Fruit fly (Drosophila melanogaster) whole organism, embryonic: ENCODE data around the gene CG33939.
A peak's percentile ranks its signal among the peaks of the same experiment; 100 is the strongest.

Experiments
- Antp ChIP-seq: fragments of 200-800 bp; sonication (Bioruptor generic); optimal IDR thresholded peaks from 3 replicates; lab custom pipeline; 2016; ENCODE audit warnings: missing biosample characterization, missing genetic modification characterization
- C15 ChIP-seq: fragments of 200-800 bp; sonication (Bioruptor generic); IDR thresholded peaks from 3 replicates; pipeline ENCODE4 v1.3.6; 2022; ENCODE audit warnings: missing biosample characterization, missing genetic modification characterization
- CG10462 ChIP-seq: fragments of 200-800 bp; sonication (Bioruptor generic); optimal IDR thresholded peaks from 2 replicates; lab custom pipeline; 2016; ENCODE audit warnings: missing biosample characterization, missing genetic modification characterization
- CG11456 ChIP-seq: fragments of 200-800 bp; sonication (Bioruptor generic); IDR thresholded peaks from 3 replicates; pipeline ENCODE4 v1.3.6; 2022; ENCODE audit warnings: missing biosample characterization, missing genetic modification characterization
- CG11560 ChIP-seq: fragments of 200-800 bp; sonication (Bioruptor generic); IDR thresholded peaks from 3 replicates; pipeline ENCODE4 v1.3.6; 2022; ENCODE audit warnings: missing biosample characterization, missing genetic modification characterization
- CG13296 ChIP-seq: fragments of 200-800 bp; sonication (Bioruptor generic); optimal IDR thresholded peaks from 3 replicates; lab custom pipeline; 2018; ENCODE audit warnings: missing biosample characterization, mild to moderate bottlenecking, missing genetic modification characterization
- CG14014 ChIP-seq: fragments of 200-800 bp; sonication (Bioruptor generic); IDR thresholded peaks from 2 replicates; pipeline ENCODE4 v1.3.6; 2022; ENCODE audit warnings: missing biosample characterization, missing genetic modification characterization
- CG17186 ChIP-seq: fragments of 200-800 bp; sonication (Bioruptor generic); optimal IDR thresholded peaks from 3 replicates; lab custom pipeline; 2017; ENCODE audit warnings: missing biosample characterization, missing genetic modification reagents, missing genetic modification characterization
- CG18764 ChIP-seq: fragments of 200-800 bp; sonication (Bioruptor generic); optimal IDR thresholded peaks from 3 replicates; lab custom pipeline; 2016; ENCODE audit warnings: missing biosample characterization, missing genetic modification characterization
- CG31388 ChIP-seq: fragments of 200-800 bp; sonication (Bioruptor generic); optimal IDR thresholded peaks from 2 replicates; lab custom pipeline; 2016; ENCODE audit warnings: missing biosample characterization, missing genetic modification characterization
- CG32767 ChIP-seq: fragments of 200-800 bp; sonication (Bioruptor generic); IDR thresholded peaks from 2 replicates; pipeline ENCODE4 v1.3.6; 2022; ENCODE audit warnings: missing biosample characterization, missing genetic modification characterization
- CG3726 ChIP-seq: fragments of 200-800 bp; sonication (Bioruptor generic); IDR thresholded peaks from 3 replicates; pipeline ENCODE4, ENCODE4 v1.3.6; 2022; ENCODE audit warnings: missing biosample characterization, missing genetic modification characterization
- CG4730 ChIP-seq: fragments of 200-800 bp; sonication (Bioruptor generic); IDR thresholded peaks from 2 replicates; pipeline ENCODE4 v1.3.6; 2022; ENCODE audit warnings: missing biosample characterization, missing genetic modification characterization
- CG7987 ChIP-seq: fragments of 200-800 bp; sonication (Bioruptor generic); optimal IDR thresholded peaks from 2 replicates; lab custom pipeline; 2018; ENCODE audit warnings: missing biosample characterization, mild to moderate bottlenecking, missing genetic modification characterization, moderate library complexity
- CG8478 ChIP-seq: fragments of >200 bp; optimal IDR thresholded peaks from 2 replicates; lab custom pipeline; 2018
- D19B ChIP-seq: fragments of 200-800 bp; sonication (Bioruptor generic); optimal IDR thresholded peaks from 2 replicates; lab custom pipeline; 2017; ENCODE audit warnings: missing biosample characterization, mild to moderate bottlenecking, missing genetic modification characterization
- Drgx ChIP-seq: fragments of 200-800 bp; sonication (Bioruptor generic); IDR thresholded peaks from 2 replicates; pipeline ENCODE4 v1.3.6; 2022; ENCODE audit warnings: missing biosample characterization, missing genetic modification characterization
- HHEX ChIP-seq: fragments of 200-800 bp; sonication (Bioruptor generic); optimal IDR thresholded peaks from 3 replicates; lab custom pipeline; 2017; ENCODE audit warnings: missing biosample characterization, mild to moderate bottlenecking, missing genetic modification characterization, missing genetic modification reagents
- Hand ChIP-seq: fragments of 200-800 bp; sonication (Bioruptor generic); optimal IDR thresholded peaks from 2 replicates; lab custom pipeline; 2017; ENCODE audit warnings: mild to moderate bottlenecking, missing biosample characterization, missing genetic modification reagents, missing genetic modification characterization
- Hey ChIP-seq: fragments of 200-800 bp; sonication (Bioruptor generic); optimal IDR thresholded peaks from 3 replicates; lab custom pipeline; 2018; ENCODE audit warnings: missing biosample characterization, mild to moderate bottlenecking, missing genetic modification characterization
- Hmr ChIP-seq: fragments of 200-800 bp; sonication (Bioruptor generic); optimal IDR thresholded peaks from 3 replicates; lab custom pipeline; 2017; ENCODE audit warnings: mild to moderate bottlenecking, missing biosample characterization, missing genetic modification reagents, missing genetic modification characterization
- Hsf ChIP-seq: fragments of 200-800 bp; sonication (Bioruptor generic); optimal IDR thresholded peaks from 3 replicates; lab custom pipeline; 2016; ENCODE audit warnings: missing biosample characterization, missing genetic modification characterization
- Med ChIP-seq: fragments of 200-800 bp; sonication (Bioruptor generic); peaks from one replicate; lab custom pipeline; 2016; ENCODE audit warnings: missing biosample characterization, missing genetic modification characterization, mild to moderate bottlenecking, inconsistent platforms, moderate library complexity
- NC2β ChIP-seq: fragments of 200-800 bp; sonication (Bioruptor generic); optimal IDR thresholded peaks from 2 replicates; lab custom pipeline; 2016; ENCODE audit warnings: missing biosample characterization, missing genetic modification characterization
- NK7.1 ChIP-seq: fragments of 200-800 bp; sonication (Bioruptor generic); optimal IDR thresholded peaks from 3 replicates; lab custom pipeline; 2016; ENCODE audit warnings: missing biosample characterization, missing genetic modification characterization
- NfI ChIP-seq: fragments of 200-800 bp; sonication (Bioruptor generic); optimal IDR thresholded peaks from 3 replicates; lab custom pipeline; 2018; ENCODE audit warnings: missing biosample characterization, mild to moderate bottlenecking, missing genetic modification characterization, moderate library complexity
- PHDP ChIP-seq: fragments of 200-800 bp; sonication (Bioruptor generic); optimal IDR thresholded peaks from 3 replicates; lab custom pipeline; 2018; ENCODE audit warnings: missing biosample characterization, mild to moderate bottlenecking, missing genetic modification characterization, moderate library complexity
- Ssrp ChIP-seq: fragments of 200-800 bp; sonication (Bioruptor generic); optimal IDR thresholded peaks from 2 replicates; lab custom pipeline; 2018; ENCODE audit warnings: missing biosample characterization, mild to moderate bottlenecking, missing genetic modification characterization, moderate library complexity
- Stat92E ChIP-seq, 3 experiments: fragments of >200 bp in 2 of 3; fragments of 200-800 bp in 1 of 3; sonication (Bioruptor generic) in 1 of 3; optimal IDR thresholded peaks; 2 replicates each; lab custom pipeline; 2017 to 2019; ENCODE audit warnings: missing biosample characterization in 3 of 3, missing genetic modification characterization in 3 of 3, mild to moderate bottlenecking in 1 of 3, moderate library complexity in 1 of 3
- TFAM ChIP-seq: fragments of 200-800 bp; sonication (Bioruptor generic); optimal IDR thresholded peaks from 2 replicates; lab custom pipeline; 2017; ENCODE audit warnings: missing biosample characterization, missing genetic modification characterization, inconsistent platforms
- Taf1 ChIP-seq: fragments of 200-800 bp; sonication (Bioruptor generic); IDR thresholded peaks from 2 replicates; pipeline ENCODE4 v1.3.6; 2022; ENCODE audit warnings: missing biosample characterization, missing genetic modification characterization
- YL-1 ChIP-seq: fragments of 200-800 bp; sonication (Bioruptor generic); optimal IDR thresholded peaks from 3 replicates; lab custom pipeline; 2017; ENCODE audit warnings: missing biosample characterization, mild to moderate bottlenecking, missing genetic modification characterization
- aop ChIP-seq: fragments of 200-800 bp; sonication (Bioruptor generic); IDR thresholded peaks from 2 replicates; pipeline ENCODE4 v1.3.6; 2022; ENCODE audit warnings: missing biosample characterization, missing genetic modification characterization
- bbx ChIP-seq: fragments of 200-800 bp; sonication (Bioruptor generic); IDR thresholded peaks from 2 replicates; pipeline ENCODE4 v1.3.6; 2022; ENCODE audit warnings: missing biosample characterization, missing genetic modification characterization; ENCODE audit not compliant: partially characterized antibody
- br ChIP-seq: fragments of >200 bp; optimal IDR thresholded peaks from 2 replicates; lab custom pipeline; 2017
- bsh ChIP-seq, 2 experiments: fragments of 200-800 bp; sonication (Bioruptor generic); optimal IDR thresholded peaks; 2 replicates each; lab custom pipeline; 2017 to 2018; ENCODE audit warnings: mild to moderate bottlenecking in 2 of 2, missing biosample characterization in 2 of 2, missing genetic modification characterization in 2 of 2, moderate library complexity in 1 of 2
- cwo ChIP-seq: fragments of 200-800 bp; sonication (Bioruptor generic); optimal IDR thresholded peaks from 3 replicates; lab custom pipeline; 2017; ENCODE audit warnings: missing biosample characterization, missing genetic modification characterization, mild to moderate bottlenecking, moderate library complexity, missing genetic modification reagents
- danr ChIP-seq: fragments of 200-800 bp; sonication (Bioruptor generic); IDR thresholded peaks from 2 replicates; pipeline ENCODE4 v1.3.6; 2022; ENCODE audit warnings: missing biosample characterization, missing genetic modification characterization
- disco-r ChIP-seq: fragments of 200-800 bp; sonication (Bioruptor generic); optimal IDR thresholded peaks from 2 replicates; lab custom pipeline; 2016; ENCODE audit warnings: missing biosample characterization, missing genetic modification characterization
- dmrt99B ChIP-seq: fragments of 200-800 bp; sonication (Bioruptor generic); optimal IDR thresholded peaks from 2 replicates; lab custom pipeline; 2018; ENCODE audit warnings: missing biosample characterization, mild to moderate bottlenecking, missing genetic modification characterization, moderate library complexity
- fu2 ChIP-seq: fragments of 200-800 bp; sonication (Bioruptor generic); optimal IDR thresholded peaks from 2 replicates; lab custom pipeline; 2016; ENCODE audit warnings: missing biosample characterization, missing genetic modification characterization
- gcm2 ChIP-seq: fragments of 200-800 bp; sonication (Bioruptor generic); optimal IDR thresholded peaks from 2 replicates; lab custom pipeline; 2016; ENCODE audit warnings: missing biosample characterization, missing genetic modification characterization
- gsb ChIP-seq: fragments of 200-800 bp; sonication (Bioruptor generic); IDR thresholded peaks from 2 replicates; pipeline ENCODE4 v1.3.6; 2022; ENCODE audit warnings: missing biosample characterization, missing genetic modification characterization
- lola ChIP-seq, 3 experiments: fragments of >200 bp in 2 of 3; fragments of 200-800 bp in 1 of 3; sonication (Bioruptor generic) in 1 of 3; optimal IDR thresholded peaks; 2 replicates each; lab custom pipeline; 2017 to 2019; ENCODE audit warnings: missing biosample characterization in 3 of 3, missing genetic modification characterization in 3 of 3, mild to moderate bottlenecking in 1 of 3, moderate library complexity in 1 of 3
- pan ChIP-seq, 4 experiments: fragments of >200 bp in 3 of 4; fragments of 200-800 bp in 1 of 4; sonication (Bioruptor generic) in 1 of 4; optimal IDR thresholded peaks in 3 of 4; IDR thresholded peaks in 1 of 4; 2 replicates each; pipeline versions ENCODE4 v1.3.6 to Lab custom; 2017 to 2022; ENCODE audit warnings: missing biosample characterization in 2 of 4, missing genetic modification characterization in 2 of 4, mixed read lengths in 1 of 4
- psq ChIP-seq: fragments of 200-800 bp; sonication (Bioruptor generic); optimal IDR thresholded peaks from 2 replicates; lab custom pipeline; 2017; ENCODE audit warnings: missing biosample characterization, missing genetic modification characterization
- row ChIP-seq: fragments of 200-800 bp; sonication (Bioruptor generic); IDR thresholded peaks from 3 replicates; pipeline ENCODE4 v1.3.6; 2022; ENCODE audit warnings: missing biosample characterization, missing genetic modification characterization
- sim ChIP-seq: fragments of 200-800 bp; sonication (Bioruptor generic); IDR thresholded peaks from 2 replicates; pipeline ENCODE4 v1.3.6; 2022; ENCODE audit warnings: missing biosample characterization, missing genetic modification characterization
- sob ChIP-seq: fragments of 200-800 bp; sonication (Bioruptor generic); IDR thresholded peaks from 2 replicates; pipeline ENCODE4 v1.3.6; 2022; ENCODE audit warnings: missing biosample characterization, missing genetic modification characterization
- tap ChIP-seq: fragments of 200-800 bp; optimal IDR thresholded peaks from 3 replicates; lab custom pipeline; 2019; ENCODE audit warnings: missing biosample characterization, mild to moderate bottlenecking, missing genetic modification characterization, moderate library complexity
- trh ChIP-seq: fragments of 200-800 bp; sonication (Bioruptor generic); optimal IDR thresholded peaks from 2 replicates; lab custom pipeline; 2016; ENCODE audit warnings: missing biosample characterization, missing genetic modification characterization

The CG33939 gene

dm6 chrX:19187624-19188085, 13.0 kb upstream of the CG33939 start, which contains the start of gene Mec2 (continued):
- TF ChIP-seq Drgx (peak; percentile 72), CG18764 (GFP tag; lab: Kevin White, UChicago) (no peak), CG3726 (0 out of 3 replicates have a peak, but pooled peaks have one; percentile 23), sim (GFP tag; lab: Robert Waterston, UW) (no peak), gsb (GFP tag; lab: Robert Waterston, UW) (no peak), CG10462 (no peak), TFAM (GFP tag; lab: Kevin White, UChicago) (no peak), br (lab: Kevin White, UChicago) (no peak), CG11456 (no peak; the same call in 2 of the 3 replicates), CG8478 (no peak), Hmr (GFP tag; lab: Kevin White, UChicago) (no peak), sob (GFP tag; lab: Robert Waterston, UW) (peak; percentile 25; the same call in 1 of the 2 replicates), Hand (no peak), aop (peak; percentile 32; the same call in 1 of the 2 replicates), NC2β (GFP tag; lab: Kevin White, UChicago) (peak; percentile 5), CG11560 (no peak), HHEX (GFP tag; lab: Kevin White, UChicago) (no peak), NK7.1 (GFP tag; lab: Kevin White, UChicago) (peak; percentile 52), Ssrp (tag; lab: Kevin White, UChicago) (peak; percentile 40), PHDP (tag; lab: Kevin White, UChicago) (peak; percentile 50), CG13296 (GFP tag; lab: Kevin White, UChicago) (no peak), CG4730 (GFP tag; lab: Robert Waterston, UW) (peak; percentile 31; the same call in 1 of the 2 replicates)

- no peak for TF ChIP-seq CG14014 (GFP tag; lab: Robert Waterston, UW)
- TF ChIP-seq psq: no peak
- no peak for TF ChIP-seq Stat92E (GFP tag; optimal IDR thresholded peaks at IDR 0.05; lab: Kevin White, UChicago)
- no peak for TF ChIP-seq Hey
- TF ChIP-seq lola (GFP tag; optimal IDR thresholded peaks at IDR 0.05; lab: Kevin White, UChicago): peak in 1 of 3 experiments; percentile 17
- TF ChIP-seq dmrt99B: no peak
- TF ChIP-seq danr (GFP tag; lab: Robert Waterston, UW): no peak
- TF ChIP-seq fu2 (GFP tag; lab: Kevin White, UChicago): no peak
- no peak for TF ChIP-seq C15 (GFP tag; lab: Robert Waterston, UW)
- no peak for TF ChIP-seq br (lab: Kevin White, UChicago)
- TF ChIP-seq gcm2 (GFP tag; lab: Kevin White, UChicago): no peak
- TF ChIP-seq D19B (GFP tag; lab: Kevin White, UChicago): peak; percentile 27
- TF ChIP-seq YL-1 (GFP tag; lab: Kevin White, UChicago): no peak
- TF ChIP-seq tap (tag; lab: Kevin White, UChicago): no peak
- 0 out of 3 replicates have a peak, but pooled peaks have one; percentile 37 for TF ChIP-seq row (GFP tag; lab: Robert Waterston, UW)
- TF ChIP-seq CG31388 (GFP tag; lab: Kevin White, UChicago): no peak
- no peak for TF ChIP-seq bbx (GFP tag; lab: Robert Waterston, UW)
- no peak for TF ChIP-seq disco-r (GFP tag; lab: Kevin White, UChicago)
- TF ChIP-seq trh (GFP tag; lab: Kevin White, UChicago): no peak
- TF ChIP-seq bsh (GFP tag; optimal IDR thresholded peaks at IDR 0.05; lab: Kevin White, UChicago): no peak
- peak; percentile 63 for TF ChIP-seq Med (GFP tag; lab: Kevin White, UChicago)
- no peak for TF ChIP-seq Antp (GFP tag; lab: Kevin White, UChicago)
- no peak for TF ChIP-seq CG17186 (GFP tag; lab: Kevin White, UChicago)
- TF ChIP-seq CG7987: no peak
- TF ChIP-seq Hsf (GFP tag; lab: Kevin White, UChicago): no peak
- TF ChIP-seq cwo: no peak
- no peak for TF ChIP-seq CG8478
- TF ChIP-seq Taf1: no peak
- TF ChIP-seq NfI (GFP tag; lab: Kevin White, UChicago): no peak
- TF ChIP-seq pan (optimal IDR thresholded peaks at IDR 0.05; lab: Kevin White, UChicago): peak in 1 of 2 experiments; percentile 33
- peak in 1 of 2 experiments; percentile 9 for TF ChIP-seq pan (GFP tag; optimal IDR thresholded peaks at IDR 0.05 in 1 of 2, IDR thresholded peaks at IDR 0.05 in 1 of 2)
- TF ChIP-seq CG32767 (GFP tag; lab: Robert Waterston, UW): no peak
These were observed 8.4 kb upstream of the CG33939 start, which contains the start of gene CG33253 for dm6 chrX:19183121-19183520. CG33253 (plus strand) TSS chrX:19183421.
